Worm (Caenorhabditis elegans): ENCODE data around the gene attf-3.
"Not testable (repeated sequence)": the region's sequence is repeated elsewhere in the genome, so short reads cannot be mapped to it uniquely, and the experiment has no call there.

The attf-3 gene

DNA sequence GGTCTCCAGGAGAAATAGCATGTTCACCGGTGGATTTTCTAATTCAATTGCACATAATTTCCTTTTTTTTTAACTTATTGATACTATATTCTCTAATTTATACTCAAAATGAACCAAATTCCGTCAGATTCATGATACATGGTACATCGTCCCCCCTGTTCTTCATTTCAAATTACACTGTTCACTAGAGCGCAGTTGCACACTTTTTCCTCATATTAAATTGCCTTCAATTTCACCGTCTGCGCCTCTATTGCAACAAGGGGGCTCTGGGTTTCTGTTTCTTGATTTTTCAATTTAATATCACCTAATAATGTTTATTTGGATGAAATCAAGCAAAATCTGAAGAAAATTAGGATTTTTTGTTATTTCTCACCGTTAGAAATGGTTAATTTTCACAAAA lies 45.4 kb upstream of the attf-3 start (continued):
- TF ChIP-seq F13H6.1 (tag; optimal IDR thresholded peaks at IDR 0.05) = peak; percentile 22

ce11 chrIII:130650-131049 lies 44.5 kb upstream of the attf-3 start, which contains the start of the genes nhr-280 and C29F9.2:
Gene nhr-280, minus strand, starts transcription at chrIII:130750.
Gene C29F9.2, plus strand, starts transcription at chrIII:130947.
- TF ChIP-seq egl-27 (tag; optimal IDR thresholded peaks at IDR 0.05) (no peak), nhr-25 (tag; optimal IDR thresholded peaks at IDR 0.05) (no peak), gmeb-1 (tag; optimal IDR thresholded peaks at IDR 0.05) (no peak), C34F6.9 (tag; optimal IDR thresholded peaks at IDR 0.05) (no peak), lin-39 (tag; optimal IDR thresholded peaks at IDR 0.05) (no peak)

DNA sequence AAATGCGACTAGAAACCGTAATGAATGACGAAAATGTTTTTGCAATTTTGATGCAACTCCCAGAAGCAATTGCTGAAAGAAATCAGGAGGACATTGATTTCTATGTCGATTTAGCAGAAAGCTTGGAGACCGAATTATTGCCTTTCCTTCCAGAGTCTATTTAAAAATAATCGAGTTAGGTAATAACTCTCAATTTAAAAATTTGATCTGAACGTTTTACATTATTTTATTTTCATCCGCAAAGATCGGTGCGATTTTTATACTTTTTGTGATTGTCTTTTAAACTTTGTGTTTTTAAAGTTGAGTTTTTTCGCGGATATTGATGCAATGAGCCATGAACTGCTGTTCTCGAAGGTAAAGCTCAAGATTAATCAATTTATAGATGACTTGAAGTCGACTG lies 38.3 kb upstream of the attf-3 start, which contains the start of gene pals-23:
Gene pals-23, plus strand, starts transcription at position 301 of the 400 bp plus-strand sequence.
- TF ChIP-seq nhr-21 (tag; optimal IDR thresholded peaks at IDR 0.05) = no peak
- no peak for TF ChIP-seq sma-9 (GFP tag; optimal IDR thresholded peaks at IDR 0.05)
- no peak for TF ChIP-seq sma-9 (tag; optimal IDR thresholded peaks at IDR 0.05)
- TF ChIP-seq skn-1 (tag; optimal IDR thresholded peaks at IDR 0.05) = no peak
- no peak for TF ChIP-seq mdl-1 (tag; optimal IDR thresholded peaks at IDR 0.05)
- no peak for TF ChIP-seq unc-55 (GFP tag; optimal IDR thresholded peaks at IDR 0.05)
- TF ChIP-seq ceh-82 (tag; optimal IDR thresholded peaks at IDR 0.05) = no peak
- no peak for TF ChIP-seq R02D3.7 (tag; optimal IDR thresholded peaks at IDR 0.05)
- no peak for TF ChIP-seq C34F6.9 (tag; optimal IDR thresholded peaks at IDR 0.05)
- TF ChIP-seq nhr-77 (tag; optimal IDR thresholded peaks at IDR 0.05) = no peak
- no peak for TF ChIP-seq lin-39 (tag; optimal IDR thresholded peaks at IDR 0.05)

DNA sequence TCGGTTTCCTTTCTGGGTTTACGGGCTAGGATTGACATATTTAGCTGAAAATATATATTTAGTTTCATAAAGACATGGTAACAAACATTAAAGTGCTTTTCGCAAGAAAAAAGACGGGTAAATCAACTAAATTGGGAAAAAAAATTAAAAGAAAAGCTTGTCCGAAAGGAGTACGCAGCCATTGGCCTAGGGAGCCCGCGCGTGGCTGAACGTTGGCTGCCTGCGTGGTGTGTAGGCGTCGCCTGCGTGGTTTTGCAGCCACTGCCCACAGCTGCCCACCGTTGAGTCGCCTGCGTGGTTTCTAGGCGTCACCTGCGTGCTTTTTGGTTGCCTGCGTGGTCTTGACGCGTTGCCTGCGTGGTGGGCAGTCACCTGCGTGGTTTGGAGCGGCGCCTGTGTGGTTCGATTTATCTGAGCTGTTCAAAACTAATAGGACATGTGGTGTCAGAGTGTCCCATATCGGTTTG lies 35.8 kb upstream of the attf-3 start, which contains the start of gene C29F9.12:
Gene C29F9.12, minus strand, starts transcription at position 51 of the 467 bp plus-strand sequence.
- TF ChIP-seq nhr-25, F13H6.1, nhr-237 (tag; optimal IDR thresholded peaks at IDR 0.05): not testable (repeated sequence)

DNA sequence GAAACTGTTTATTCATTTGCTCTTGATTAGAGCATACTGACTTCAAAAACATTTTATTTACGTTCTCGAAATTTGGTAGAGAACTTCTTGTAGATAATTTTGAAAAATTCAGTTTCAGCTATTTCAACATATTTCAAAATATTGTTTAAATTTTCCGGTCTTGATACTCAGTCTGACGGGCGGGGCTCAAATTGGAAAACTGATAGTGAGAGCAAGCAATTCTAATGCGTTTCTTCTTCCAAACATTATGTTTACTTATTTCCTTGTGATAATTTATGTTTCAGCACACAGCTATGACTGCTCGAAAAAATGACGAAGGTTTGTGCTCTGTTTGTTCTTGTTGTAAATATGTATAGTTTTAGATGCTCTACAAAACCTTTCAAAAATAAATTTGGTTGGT lies 34.0 kb upstream of the attf-3 start, which contains the start of gene pals-24:
Gene pals-24, plus strand, starts transcription at position 237 of the 400 bp plus-strand sequence.
- TF ChIP-seq nhr-6 (tag; optimal IDR thresholded peaks at IDR 0.05) = no peak
- peak; percentile 84 for TF ChIP-seq fos-1 (tag; optimal IDR thresholded peaks at IDR 0.05)
- TF ChIP-seq sma-9 (GFP tag; optimal IDR thresholded peaks at IDR 0.05) = peak; percentile 8
- no peak for TF ChIP-seq sma-9 (tag; optimal IDR thresholded peaks at IDR 0.05)
- TF ChIP-seq lin-13 (GFP tag; optimal IDR thresholded peaks at IDR 0.05) = no peak
- TF ChIP-seq C34F6.9 (tag; optimal IDR thresholded peaks at IDR 0.05) = no peak
- TF ChIP-seq nhr-10 (tag; optimal IDR thresholded peaks at IDR 0.05) = no peak
- no peak for TF ChIP-seq ztf-11 (tag; optimal IDR thresholded peaks at IDR 0.05)
- no peak for TF ChIP-seq elt-3 (tag; optimal IDR thresholded peaks at IDR 0.05)
- TF ChIP-seq R02D3.7 (tag; optimal IDR thresholded peaks at IDR 0.05) = no peak
- TF ChIP-seq nhr-23 (tag; optimal IDR thresholded peaks at IDR 0.05) = no peak
- TF ChIP-seq sem-4 (tag; optimal IDR thresholded peaks at IDR 0.05) = no peak
- TF ChIP-seq dmd-4 (tag; optimal IDR thresholded peaks at IDR 0.05) = no peak
- TF ChIP-seq blmp-1 (tag; optimal IDR thresholded peaks at IDR 0.05; ENCODE audit: insufficient read depth) = no peak
- TF ChIP-seq nhr-25 (tag; optimal IDR thresholded peaks at IDR 0.05) = no peak
- no peak for TF ChIP-seq sma-3 (GFP tag; optimal IDR thresholded peaks at IDR 0.05)
- no peak for TF ChIP-seq peb-1 (tag; optimal IDR thresholded peaks at IDR 0.05)
- TF ChIP-seq zag-1 (tag; optimal IDR thresholded peaks at IDR 0.05) = no peak
- TF ChIP-seq nhr-12 (tag; optimal IDR thresholded peaks at IDR 0.05) = no peak
- TF ChIP-seq gmeb-1 (tag; optimal IDR thresholded peaks at IDR 0.05) = peak; percentile 26
- TF ChIP-seq elt-1 (tag; optimal IDR thresholded peaks at IDR 0.05) = no peak
- TF ChIP-seq mbf-1 (tag; optimal IDR thresholded peaks at IDR 0.05) = no peak
- no peak for TF ChIP-seq snpc-4 (tag; optimal IDR thresholded peaks at IDR 0.05)
- TF ChIP-seq F13H6.1 (tag; optimal IDR thresholded peaks at IDR 0.05) = peak; percentile 8
- TF ChIP-seq nhr-21 (tag; optimal IDR thresholded peaks at IDR 0.05) = no peak
- peak; percentile 16 for TF ChIP-seq crh-2 (tag; optimal IDR thresholded peaks at IDR 0.05)
- TF ChIP-seq unc-55 (GFP tag; optimal IDR thresholded peaks at IDR 0.05) = no peak
- TF ChIP-seq ceh-82 (tag; optimal IDR thresholded peaks at IDR 0.05) = no peak
- TF ChIP-seq ama-1 (optimal IDR thresholded peaks at IDR 0.05) = no peak

Measured in whole organism, L2 larva.